Worm (Caenorhabditis elegans) whole organism, L3 larva: ENCODE data around the gene fbxa-102.
"Not testable (repeated sequence)": the region's sequence is repeated elsewhere in the genome, so short reads cannot be mapped to it uniquely, and the experiment has no call there.

ENCODE experiments used
- ZK546.5 ChIP-seq: sonication (generic microtip); optimal IDR thresholded peaks from 2 replicates; lab custom pipeline; 2017; ENCODE audit warnings: missing biosample characterization, missing genetic modification characterization
- ceh-16 ChIP-seq: sonication (generic microtip); optimal IDR thresholded peaks from 2 replicates; lab custom pipeline; 2017; ENCODE audit warnings: missing biosample characterization, missing genetic modification characterization
- daf-12 ChIP-seq: fragments of 150-350 bp; optimal IDR thresholded peaks from 2 replicates; lab custom pipeline; 2014; ENCODE audit warnings: missing biosample characterization, missing genetic modification reagents, missing genetic modification characterization
- egl-27 ChIP-seq: sonication (generic microtip); optimal IDR thresholded peaks from 4 replicates; lab custom pipeline; 2017; ENCODE audit warnings: missing biosample characterization, missing genetic modification reagents, missing genetic modification characterization
- egl-5 ChIP-seq: fragments of 150-350 bp; optimal IDR thresholded peaks from 2 replicates; lab custom pipeline; 2017; ENCODE audit warnings: missing biosample characterization, missing genetic modification reagents, missing genetic modification characterization, inconsistent platforms
- elt-1 ChIP-seq: fragments of 150-350 bp; optimal IDR thresholded peaks from 2 replicates; lab custom pipeline; 2014; ENCODE audit warnings: missing biosample characterization, missing genetic modification characterization
- elt-2 ChIP-seq: sonication (generic microtip); optimal IDR thresholded peaks from 2 replicates; lab custom pipeline; 2016; ENCODE audit warnings: missing genetic modification reagents, mild to moderate bottlenecking, missing genetic modification characterization, missing compliant biosample characterization
- eor-1 ChIP-seq, 2 experiments: fragments of 150-350 bp; optimal IDR thresholded peaks; 2 replicates each; lab custom pipeline; 2014 to 2018; ENCODE audit warnings: missing biosample characterization in 2 of 2, missing genetic modification characterization in 2 of 2
- fkh-10 ChIP-seq: sonication (generic microtip); optimal IDR thresholded peaks from 2 replicates; lab custom pipeline; 2017; ENCODE audit warnings: missing biosample characterization, missing genetic modification reagents, missing genetic modification characterization
- hmg-11 ChIP-seq: sonication (generic microtip); optimal IDR thresholded peaks from 2 replicates; lab custom pipeline; 2016; ENCODE audit warnings: missing genetic modification characterization, missing compliant biosample characterization
- jun-1 ChIP-seq: fragments of 150-350 bp; optimal IDR thresholded peaks from 2 replicates; lab custom pipeline; 2014; ENCODE audit warnings: missing biosample characterization, missing genetic modification reagents, missing genetic modification characterization
- lin-15B ChIP-seq: fragments of 150-350 bp; optimal IDR thresholded peaks from 2 replicates; lab custom pipeline; 2014; ENCODE audit warnings: missing biosample characterization, missing genetic modification characterization
- lsy-12 ChIP-seq: sonication (generic microtip); optimal IDR thresholded peaks from 2 replicates; lab custom pipeline; 2016; ENCODE audit warnings: mild to moderate bottlenecking, missing genetic modification characterization, missing compliant biosample characterization
- mml-1 ChIP-seq: fragments of 150-350 bp; sonication (generic microtip); optimal IDR thresholded peaks from 3 replicates; lab custom pipeline; 2014; ENCODE audit warnings: missing biosample characterization, missing genetic modification characterization
- nfya-1 ChIP-seq: sonication (generic microtip); optimal IDR thresholded peaks from 2 replicates; lab custom pipeline; 2017; ENCODE audit warnings: missing genetic modification characterization, mild to moderate bottlenecking, missing compliant biosample characterization, antibody characterized with exemption, moderate library complexity; ENCODE audit not compliant: insufficient read depth
- nhr-11 ChIP-seq: fragments of 150-350 bp; optimal IDR thresholded peaks from 2 replicates; lab custom pipeline; 2014; ENCODE audit warnings: missing biosample characterization, missing genetic modification characterization
- nhr-12 ChIP-seq: fragments of 150-350 bp; optimal IDR thresholded peaks from 2 replicates; lab custom pipeline; 2014; ENCODE audit warnings: missing biosample characterization, missing genetic modification characterization
- nhr-23 ChIP-seq: fragments of 150-350 bp; optimal IDR thresholded peaks from 2 replicates; lab custom pipeline; 2014; ENCODE audit warnings: missing biosample characterization, missing genetic modification reagents, missing genetic modification characterization
- nhr-237 ChIP-seq: fragments of 150-350 bp; optimal IDR thresholded peaks from 2 replicates; lab custom pipeline; 2014; ENCODE audit warnings: missing biosample characterization, missing genetic modification characterization
- nhr-25 ChIP-seq: sonication (generic microtip); optimal IDR thresholded peaks from 2 replicates; lab custom pipeline; 2017; ENCODE audit warnings: missing biosample characterization, missing genetic modification characterization
- nhr-28 ChIP-seq: fragments of 150-350 bp; optimal IDR thresholded peaks from 2 replicates; lab custom pipeline; 2014; ENCODE audit warnings: missing biosample characterization, missing genetic modification characterization
- nhr-43 ChIP-seq: sonication (generic microtip); optimal IDR thresholded peaks from 2 replicates; lab custom pipeline; 2016; ENCODE audit warnings: mild to moderate bottlenecking, missing genetic modification characterization, missing compliant biosample characterization; ENCODE audit not compliant: poor library complexity, severe bottlenecking
- nhr-77 ChIP-seq: fragments of 150-350 bp; optimal IDR thresholded peaks from 2 replicates; lab custom pipeline; 2014; ENCODE audit warnings: missing biosample characterization, missing genetic modification characterization
- pha-4 ChIP-seq: fragments of 150-350 bp; optimal IDR thresholded peaks from 2 replicates; lab custom pipeline; 2014; ENCODE audit warnings: missing biosample characterization, missing genetic modification reagents, missing genetic modification characterization
- sea-2 ChIP-seq: fragments of 150-350 bp; sonication (generic microtip); optimal IDR thresholded peaks from 4 replicates; lab custom pipeline; 2014; ENCODE audit warnings: missing biosample characterization, missing genetic modification reagents, missing genetic modification characterization
- skn-1 ChIP-seq: fragments of 150-350 bp; optimal IDR thresholded peaks from 2 replicates; lab custom pipeline; 2014; ENCODE audit warnings: missing biosample characterization, missing genetic modification characterization
- unc-39 ChIP-seq: sonication (generic microtip); optimal IDR thresholded peaks from 4 replicates; lab custom pipeline; 2017; ENCODE audit warnings: missing biosample characterization, missing genetic modification characterization
- unc-62 ChIP-seq: fragments of 150-350 bp; sonication (generic microtip); optimal IDR thresholded peaks from 4 replicates; lab custom pipeline; 2014; ENCODE audit warnings: missing biosample characterization, missing genetic modification reagents, missing genetic modification characterization
- zag-1 ChIP-seq: fragments of 150-350 bp; optimal IDR thresholded peaks from 2 replicates; lab custom pipeline; 2014; ENCODE audit warnings: missing biosample characterization, missing genetic modification characterization

Gene fbxa-102

DNA sequence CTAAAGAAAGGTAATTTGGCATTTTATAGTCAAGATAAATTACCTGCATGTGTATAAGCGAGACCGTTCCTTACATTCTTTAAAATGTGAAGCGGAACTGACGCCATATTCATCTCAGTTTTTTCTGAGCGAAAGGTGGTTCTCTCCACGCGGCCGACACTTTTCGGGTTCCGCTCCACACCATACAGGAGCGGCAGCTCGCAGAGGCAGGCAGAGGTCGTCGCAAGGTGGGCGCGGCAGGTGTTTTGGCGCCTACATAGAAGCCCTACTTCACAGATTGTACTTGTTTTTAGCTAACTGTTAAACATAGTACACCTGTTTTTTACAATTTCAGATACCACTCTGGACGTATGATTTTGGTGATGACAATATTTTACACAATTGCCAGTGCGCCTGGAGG is 25.8 kb downstream of the fbxa-102 start:
- TF ChIP-seq nhr-237 (tag; lab: Kevin White, UChicago) (no peak), elt-2 (tag; lab: Kevin White, UChicago) (no peak), lsy-12 (tag; lab: Kevin White, UChicago) (no peak), unc-62 (GFP tag; lab: Kevin White, UChicago) (no peak), daf-12 (tag; lab: Kevin White, UChicago) (no peak), pha-4 (tag; lab: Kevin White, UChicago) (no peak), eor-1 (tag; optimal IDR thresholded peaks at IDR 0.05; lab: Kevin White, UChicago) (no peak), nhr-11 (tag; lab: Kevin White, UChicago) (no peak), zag-1 (tag; lab: Kevin White, UChicago) (no peak), nhr-23 (tag; lab: Kevin White, UChicago) (no peak), egl-27 (tag; lab: Kevin White, UChicago) (no peak), ZK546.5 (tag; lab: Kevin White, UChicago) (no peak)
- TF ChIP-seq, all 47 proteins: peak for 0

DNA sequence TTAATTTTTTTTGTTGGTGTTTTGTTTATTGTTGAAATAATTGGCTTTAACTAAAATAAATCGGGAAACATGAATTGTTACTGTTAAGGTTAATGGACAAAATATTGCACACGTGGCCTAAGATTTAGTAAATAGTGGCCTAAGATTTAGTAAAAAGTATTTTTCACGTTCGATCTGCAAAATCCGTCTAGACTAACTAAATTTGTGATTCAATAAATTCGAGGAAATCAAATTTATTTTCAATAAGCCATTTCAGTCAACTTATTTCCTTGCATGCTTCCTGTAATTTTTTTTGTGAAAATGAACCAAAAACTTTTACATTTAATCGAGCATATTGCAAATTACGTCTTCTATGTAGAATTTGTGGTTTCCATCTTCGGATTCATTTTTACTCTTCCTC is 26.9 kb downstream of the fbxa-102 start, which contains the start of gene srw-72:
Gene srw-72 (plus strand): TSS at position 301 of the 400 bp plus-strand sequence.
- TF ChIP-seq mml-1 (tag; lab: Kevin White, UChicago) (no peak), eor-1 (tag; optimal IDR thresholded peaks at IDR 0.05; lab: Kevin White, UChicago) (no peak), elt-2 (tag; lab: Kevin White, UChicago) (no peak), lin-15B (tag; lab: Kevin White, UChicago) (no peak), nhr-11 (tag; lab: Kevin White, UChicago) (no peak), fkh-10 (no peak), pha-4 (tag; lab: Kevin White, UChicago) (no peak), nhr-12 (tag; lab: Kevin White, UChicago) (no peak), sea-2 (GFP tag; lab: Kevin White, UChicago) (no peak), skn-1 (tag; lab: Kevin White, UChicago) (no peak), jun-1 (tag; lab: Kevin White, UChicago) (no peak)

ce11 chrV:17464278-17464677 is 29.4 kb downstream of the fbxa-102 start, which contains the start of gene F20E11.7:
Gene F20E11.7, plus strand, starts transcription at chrV:17464578.
- not testable (repeated sequence) for TF ChIP-seq unc-39, pha-4, elt-1 (tag; lab: Kevin White, UChicago)

ce11 chrV:17460061-17460460 is 33.6 kb downstream of the fbxa-102 start, which contains the start of gene srz-48:
Gene srz-48, minus strand, starts transcription at chrV:17460161.
- TF ChIP-seq hmg-11 (tag; lab: Kevin White, UChicago) (no peak), egl-27 (tag; lab: Kevin White, UChicago) (no peak), nhr-23 (tag; lab: Kevin White, UChicago) (no peak)

ce11 chrV:17458069-17458468 is 35.6 kb downstream of the fbxa-102 start, which contains the start of gene str-200:
Gene str-200, minus strand, starts transcription at chrV:17458169.
- no peak for TF ChIP-seq nhr-77 (tag; lab: Kevin White, UChicago)
- TF ChIP-seq eor-1 (tag; optimal IDR thresholded peaks at IDR 0.05; lab: Kevin White, UChicago), result no peak
- TF ChIP-seq egl-27 (tag; lab: Kevin White, UChicago), result no peak
- no peak for TF ChIP-seq lin-15B (tag; lab: Kevin White, UChicago)
- no peak for TF ChIP-seq nhr-25 (tag; lab: Kevin White, UChicago)
- TF ChIP-seq ceh-16 (tag; lab: Kevin White, UChicago), result no peak
- no peak for TF ChIP-seq nhr-28
- TF ChIP-seq nhr-43 (tag; lab: Kevin White, UChicago), result no peak
- no peak for TF ChIP-seq egl-5 (tag; lab: Kevin White, UChicago)
- TF ChIP-seq pha-4 (tag; lab: Kevin White, UChicago), result no peak

- not testable (repeated sequence) for TF ChIP-seq nfya-1, unc-39, nhr-43 (tag; lab: Kevin White, UChicago)
- TF ChIP-seq, all 47 proteins: peak for 0; not testable (repeated sequence) for 47
Observed at ce11 chrV:17456197-17456596, 37.4 kb downstream of the fbxa-102 start, which contains the start of gene srh-203. Gene srh-203, minus strand, starts transcription at chrV:17456297.
